Fruit fly (Drosophila melanogaster) whole organism, embryonic: ENCODE results near the gene CG33284.

Experiments
- Atf-2 ChIP-seq: fragments of 200-800 bp; sonication (Bioruptor generic); optimal IDR thresholded peaks from 2 replicates; lab custom pipeline; 2016; ENCODE audit warnings: missing biosample characterization, missing genetic modification characterization
- Atf3 ChIP-seq: fragments of 200-800 bp; sonication (Bioruptor generic); optimal IDR thresholded peaks from 3 replicates; lab custom pipeline; 2016; ENCODE audit warnings: missing biosample characterization, missing genetic modification characterization
- BEAF-32 ChIP-seq: fragments of 200-800 bp; sonication (Bioruptor generic); optimal IDR thresholded peaks from 3 replicates; lab custom pipeline; 2017; ENCODE audit warnings: missing biosample characterization, missing genetic modification characterization, mild to moderate bottlenecking, moderate library complexity, missing genetic modification reagents
- CG10321 ChIP-seq: fragments of 200-800 bp; sonication (Bioruptor generic); IDR thresholded peaks from 2 replicates; pipeline ENCODE4 v1.3.6; 2022; ENCODE audit warnings: missing biosample characterization, missing genetic modification characterization
- CG11695 ChIP-seq: fragments of 200-800 bp; sonication (Bioruptor generic); IDR thresholded peaks from 3 replicates; pipeline ENCODE4 v1.3.6; 2022; ENCODE audit warnings: missing biosample characterization, missing genetic modification characterization
- CG11723 ChIP-seq: fragments of 200-800 bp; sonication (Bioruptor generic); optimal IDR thresholded peaks from 2 replicates; lab custom pipeline; 2017; ENCODE audit warnings: missing biosample characterization, mild to moderate bottlenecking, missing genetic modification characterization
- CG1233 ChIP-seq: fragments of 200-800 bp; sonication (Bioruptor generic); optimal IDR thresholded peaks from 4 replicates; lab custom pipeline; 2018; ENCODE audit warnings: missing biosample characterization, mild to moderate bottlenecking, missing genetic modification characterization
- CG14050 ChIP-seq: fragments of 200-800 bp; sonication (Bioruptor generic); IDR thresholded peaks from 3 replicates; pipeline ENCODE4 v1.3.6; 2022; ENCODE audit warnings: missing biosample characterization, missing genetic modification characterization
- CG16813 ChIP-seq: fragments of 200-800 bp; sonication (Bioruptor generic); IDR thresholded peaks from 3 replicates; pipeline ENCODE4 v1.3.6; 2022; ENCODE audit warnings: missing biosample characterization, missing genetic modification characterization; ENCODE audit not compliant: partially characterized antibody
- CG16815 ChIP-seq: fragments of 200-800 bp; sonication (Bioruptor generic); optimal IDR thresholded peaks from 3 replicates; lab custom pipeline; 2017; ENCODE audit warnings: missing biosample characterization, mild to moderate bottlenecking, missing genetic modification characterization
- CG17359 ChIP-seq: fragments of 200-800 bp; sonication (Bioruptor generic); optimal IDR thresholded peaks from 3 replicates; lab custom pipeline; 2018; ENCODE audit warnings: missing biosample characterization, mild to moderate bottlenecking, missing genetic modification characterization, moderate library complexity
- CG17385 ChIP-seq: fragments of 200-800 bp; sonication (Bioruptor generic); optimal IDR thresholded peaks from 3 replicates; lab custom pipeline; 2018; ENCODE audit warnings: missing biosample characterization, mild to moderate bottlenecking, missing genetic modification characterization
- CG1832 ChIP-seq: fragments of 200-800 bp; sonication (Bioruptor generic); optimal IDR thresholded peaks from 2 replicates; lab custom pipeline; 2017; ENCODE audit warnings: missing biosample characterization, mild to moderate bottlenecking, missing genetic modification characterization, inconsistent platforms
- CG2889 ChIP-seq: fragments of 200-800 bp; sonication (Bioruptor generic); IDR thresholded peaks from 3 replicates; pipeline ENCODE4 v1.3.6; 2022; ENCODE audit warnings: missing biosample characterization, missing genetic modification characterization
- CG3065 ChIP-seq: fragments of 200-800 bp; sonication (Bioruptor generic); optimal IDR thresholded peaks from 2 replicates; lab custom pipeline; 2016; ENCODE audit warnings: missing biosample characterization, missing genetic modification characterization
- CG31441 ChIP-seq: fragments of 200-800 bp; sonication (Bioruptor generic); IDR thresholded peaks from 2 replicates; pipeline ENCODE4 v1.3.6; 2022; ENCODE audit warnings: missing biosample characterization, missing genetic modification characterization
- CG3407 ChIP-seq: fragments of 200-800 bp; sonication (Bioruptor generic); optimal IDR thresholded peaks from 2 replicates; lab custom pipeline; 2018; ENCODE audit warnings: missing biosample characterization, mild to moderate bottlenecking, missing genetic modification characterization
- CG5953 ChIP-seq: fragments of 200-800 bp; sonication (Bioruptor generic); IDR thresholded peaks from 2 replicates; pipeline ENCODE4 v1.3.6; 2022; ENCODE audit warnings: missing biosample characterization, missing genetic modification characterization
- CG6654 ChIP-seq: fragments of 200-800 bp; sonication (Bioruptor generic); optimal IDR thresholded peaks from 2 replicates; lab custom pipeline; 2017; ENCODE audit warnings: missing biosample characterization, mild to moderate bottlenecking, missing genetic modification characterization
- CG6683 ChIP-seq: fragments of 200-800 bp; sonication (Bioruptor generic); optimal IDR thresholded peaks from 2 replicates; lab custom pipeline; 2017; ENCODE audit warnings: missing biosample characterization, mild to moderate bottlenecking, missing genetic modification characterization, missing genetic modification reagents
- CG6689 ChIP-seq: fragments of 200-800 bp; sonication (Bioruptor generic); IDR thresholded peaks from 2 replicates; pipeline ENCODE4 v1.3.6; 2022; ENCODE audit warnings: missing biosample characterization, missing genetic modification characterization
- CG8359 ChIP-seq: fragments of 200-800 bp; sonication (Bioruptor generic); optimal IDR thresholded peaks from 2 replicates; lab custom pipeline; 2017; ENCODE audit warnings: missing biosample characterization, mild to moderate bottlenecking, missing genetic modification characterization, borderline replicate concordance
- CoRest ChIP-seq: fragments of 200-800 bp; sonication (Bioruptor generic); optimal IDR thresholded peaks from 3 replicates; lab custom pipeline; 2018; ENCODE audit warnings: missing biosample characterization, mild to moderate bottlenecking, missing genetic modification characterization, moderate library complexity
- Drgx ChIP-seq: fragments of 200-800 bp; sonication (Bioruptor generic); IDR thresholded peaks from 2 replicates; pipeline ENCODE4 v1.3.6; 2022; ENCODE audit warnings: missing biosample characterization, missing genetic modification characterization
- Hmr ChIP-seq: fragments of 200-800 bp; sonication (Bioruptor generic); optimal IDR thresholded peaks from 3 replicates; lab custom pipeline; 2017; ENCODE audit warnings: mild to moderate bottlenecking, missing biosample characterization, missing genetic modification reagents, missing genetic modification characterization
- Tbp ChIP-seq: fragments of >200 bp; optimal IDR thresholded peaks from 2 replicates; lab custom pipeline; 2018; ENCODE audit warnings: missing biosample characterization, missing genetic modification characterization
- Trl ChIP-seq, 3 experiments: fragments of >200 bp in 2 of 3; fragments of 200-800 bp in 1 of 3; sonication (Bioruptor generic) in 1 of 3; optimal IDR thresholded peaks; 2 replicates in 1 of 3; 3 replicates in 2 of 3; lab custom pipeline; 2016 to 2017; ENCODE audit warnings: missing biosample characterization in 1 of 3, missing genetic modification characterization in 1 of 3
- cg ChIP-seq: fragments of 200-800 bp; sonication (Bioruptor generic); optimal IDR thresholded peaks from 3 replicates; lab custom pipeline; 2019; ENCODE audit warnings: missing biosample characterization, mild to moderate bottlenecking, missing genetic modification characterization, moderate library complexity
- crp ChIP-seq, 2 experiments: fragments of 200-800 bp; sonication (Bioruptor generic); optimal IDR thresholded peaks; 2 replicates in 1 of 2; 3 replicates in 1 of 2; lab custom pipeline; 2017; ENCODE audit warnings: missing biosample characterization in 2 of 2, missing genetic modification characterization in 2 of 2, mild to moderate bottlenecking in 1 of 2, moderate library complexity in 1 of 2
- da ChIP-seq: fragments of 200-800 bp; sonication (Bioruptor generic); optimal IDR thresholded peaks from 2 replicates; lab custom pipeline; 2016; ENCODE audit warnings: missing biosample characterization, missing genetic modification characterization
- ftz-f1 ChIP-seq: fragments of 200-800 bp; sonication (Bioruptor generic); optimal IDR thresholded peaks from 2 replicates; lab custom pipeline; 2016; ENCODE audit warnings: missing biosample characterization, missing genetic modification characterization
- fu2 ChIP-seq: fragments of 200-800 bp; sonication (Bioruptor generic); optimal IDR thresholded peaks from 2 replicates; lab custom pipeline; 2016; ENCODE audit warnings: missing biosample characterization, missing genetic modification characterization
- gem ChIP-seq: fragments of 200-800 bp; sonication (Bioruptor generic); optimal IDR thresholded peaks from 2 replicates; lab custom pipeline; 2019; ENCODE audit warnings: missing biosample characterization, mild to moderate bottlenecking, missing genetic modification characterization, moderate library complexity
- insv ChIP-seq, 2 experiments: fragments of 200-800 bp; sonication (Bioruptor generic); optimal IDR thresholded peaks; 3 replicates each; lab custom pipeline; 2016 to 2018; ENCODE audit warnings: missing biosample characterization in 2 of 2, missing genetic modification characterization in 2 of 2
- inv ChIP-seq: fragments of 200-800 bp; sonication (Bioruptor generic); IDR thresholded peaks from 2 replicates; pipeline ENCODE4 v1.3.6; 2022; ENCODE audit warnings: missing biosample characterization, missing genetic modification characterization; ENCODE audit not compliant: partially characterized antibody
- jigr1 ChIP-seq: fragments of 200-800 bp; sonication (Bioruptor generic); IDR thresholded peaks from 3 replicates; pipeline ENCODE4 v1.3.6; 2022; ENCODE audit warnings: missing biosample characterization, missing genetic modification characterization
- kah ChIP-seq: fragments of 200-800 bp; sonication (Bioruptor generic); optimal IDR thresholded peaks from 2 replicates; lab custom pipeline; 2018; ENCODE audit warnings: missing biosample characterization, mild to moderate bottlenecking, missing genetic modification characterization
- lbe ChIP-seq: fragments of 200-800 bp; sonication (Bioruptor generic); optimal IDR thresholded peaks from 2 replicates; lab custom pipeline; 2016; ENCODE audit warnings: missing biosample characterization, mild to moderate bottlenecking, missing genetic modification characterization
- mld ChIP-seq: fragments of 200-800 bp; sonication (Bioruptor generic); IDR thresholded peaks from 3 replicates; pipeline ENCODE4 v1.3.6; 2022; ENCODE audit warnings: missing biosample characterization, missing genetic modification characterization; ENCODE audit not compliant: partially characterized antibody
- p53 ChIP-seq: fragments of 200-800 bp; sonication (Bioruptor generic); optimal IDR thresholded peaks from 2 replicates; lab custom pipeline; 2016; ENCODE audit warnings: missing biosample characterization, missing genetic modification characterization
- phol ChIP-seq: fragments of 200-800 bp; sonication (Bioruptor generic); optimal IDR thresholded peaks from 3 replicates; lab custom pipeline; 2018; ENCODE audit warnings: missing biosample characterization, mild to moderate bottlenecking, missing genetic modification characterization, moderate library complexity
- ro ChIP-seq: fragments of 200-800 bp; sonication (Bioruptor generic); IDR thresholded peaks from 2 replicates; pipeline ENCODE4 v1.3.6; 2022; ENCODE audit warnings: missing biosample characterization, missing genetic modification characterization
- sisA ChIP-seq: fragments of 200-800 bp; sonication (Bioruptor generic); IDR thresholded peaks from 2 replicates; pipeline ENCODE4 v1.3.6; 2022; ENCODE audit warnings: missing biosample characterization, missing genetic modification characterization
- slbo ChIP-seq: fragments of 200-800 bp; sonication (Bioruptor generic); IDR thresholded peaks from 2 replicates; pipeline ENCODE4 v1.3.6; 2022; ENCODE audit warnings: missing biosample characterization, missing genetic modification characterization
- slp2 ChIP-seq: fragments of 200-800 bp; sonication (Bioruptor generic); optimal IDR thresholded peaks from 2 replicates; lab custom pipeline; 2016; ENCODE audit warnings: missing biosample characterization, missing genetic modification characterization
- sob ChIP-seq: fragments of 200-800 bp; sonication (Bioruptor generic); IDR thresholded peaks from 2 replicates; pipeline ENCODE4 v1.3.6; 2022; ENCODE audit warnings: missing biosample characterization, missing genetic modification characterization
- ssp ChIP-seq: fragments of 200-800 bp; sonication (Bioruptor generic); IDR thresholded peaks from 2 replicates; pipeline ENCODE4 v1.3.6; 2022; ENCODE audit warnings: missing biosample characterization, missing genetic modification characterization
- trem ChIP-seq: fragments of 200-800 bp; optimal IDR thresholded peaks from 3 replicates; lab custom pipeline; 2019; ENCODE audit warnings: missing biosample characterization, mild to moderate bottlenecking, missing genetic modification characterization, moderate library complexity
- trh ChIP-seq: fragments of 200-800 bp; sonication (Bioruptor generic); optimal IDR thresholded peaks from 2 replicates; lab custom pipeline; 2016; ENCODE audit warnings: missing biosample characterization, missing genetic modification characterization
- zf30C ChIP-seq: fragments of 200-800 bp; sonication (Bioruptor generic); optimal IDR thresholded peaks from 3 replicates; lab custom pipeline; 2018; ENCODE audit warnings: missing biosample characterization, mild to moderate bottlenecking, missing genetic modification characterization

The CG33284 gene

dm6 chr3L:21130839-21131410 is 7.4 kb downstream of the CG33284 start, which contains the start of gene ko (continued):
- TF ChIP-seq crp (GFP tag; optimal IDR thresholded peaks at IDR 0.05; lab: Kevin White, UChicago) (no peak), fu2 (GFP tag; lab: Kevin White, UChicago) (no peak), CG31441 (GFP tag; lab: Robert Waterston, UW) (no peak), insv (GFP tag; optimal IDR thresholded peaks at IDR 0.05; lab: Kevin White, UChicago) (no peak), Atf-2 (GFP tag; lab: Kevin White, UChicago) (no peak), CG1233 (GFP tag; lab: Kevin White, UChicago) (peak; percentile 48), CG5953 (GFP tag; lab: Robert Waterston, UW) (no peak), phol (tag; lab: Kevin White, UChicago) (no peak), trem (tag; lab: Kevin White, UChicago) (no peak), ro (GFP tag; lab: Robert Waterston, UW) (no peak), CG2889 (GFP tag; lab: Robert Waterston, UW) (no peak), CG17385 (GFP tag; lab: Kevin White, UChicago) (peak; percentile 27), CG16813 (GFP tag; lab: Robert Waterston, UW) (no peak), mld (GFP tag; lab: Robert Waterston, UW) (no peak), p53 (GFP tag; lab: Kevin White, UChicago) (no peak), Hmr (no peak), ssp (GFP tag; lab: Robert Waterston, UW) (no peak), kah (peak; percentile 42), BEAF-32 (no peak), cg (GFP tag; lab: Kevin White, UChicago) (peak; percentile 55), CG6683 (GFP tag; lab: Kevin White, UChicago) (peak; percentile 38), Drgx (GFP tag; lab: Robert Waterston, UW) (no peak), CG11695 (GFP tag; lab: Robert Waterston, UW) (no peak), gem (no peak), CG11723 (GFP tag; lab: Kevin White, UChicago) (peak; percentile 71), Tbp (GFP tag; lab: Kevin White, UChicago) (no peak), CG3065 (GFP tag; lab: Kevin White, UChicago) (no peak), CG17359 (tag; lab: Kevin White, UChicago) (peak; percentile 58), slp2 (no peak), ftz-f1 (GFP tag; lab: Kevin White, UChicago) (no peak), CG6654 (GFP tag; lab: Kevin White, UChicago) (no peak), CG8359 (GFP tag; lab: Kevin White, UChicago) (no peak), da (GFP tag; lab: Kevin White, UChicago) (no peak), CG6689 (GFP tag; lab: Robert Waterston, UW) (no peak), CoRest (no peak), Trl (optimal IDR thresholded peaks at IDR 0.05; lab: Kevin White, UChicago) (no peak), Trl (GFP tag; optimal IDR thresholded peaks at IDR 0.05; lab: Kevin White, UChicago) (peak; percentile 19), sob (GFP tag; lab: Robert Waterston, UW) (peak; percentile 29; the same call in 1 of the 2 replicates), zf30C (GFP tag; lab: Kevin White, UChicago) (no peak), trh (GFP tag; lab: Kevin White, UChicago) (no peak), lbe (GFP tag; lab: Kevin White, UChicago) (no peak), jigr1 (GFP tag; lab: Robert Waterston, UW) (no peak), inv (GFP tag; lab: Robert Waterston, UW) (no peak), CG3407 (GFP tag; lab: Kevin White, UChicago) (peak; percentile 49), Atf3 (GFP tag; lab: Kevin White, UChicago) (no peak), CG10321 (GFP tag; lab: Robert Waterston, UW) (no peak), sisA (GFP tag; lab: Robert Waterston, UW) (no peak), CG1832 (GFP tag; lab: Kevin White, UChicago) (no peak), CG14050 (no peak), CG16815 (no peak), slbo (GFP tag; lab: Robert Waterston, UW) (no peak)
